Fruit fly (Drosophila melanogaster): ENCODE data around the gene lab.

- TF ChIP-seq fd85E (GFP tag; optimal IDR thresholded peaks at IDR 0.05), result no peak
- no peak for TF ChIP-seq Sox15 (GFP tag; optimal IDR thresholded peaks at IDR 0.05)
- TF ChIP-seq CG10631 (GFP tag; optimal IDR thresholded peaks at IDR 0.05), result peak; percentile 43
- no peak for TF ChIP-seq acj6 (GFP tag; optimal IDR thresholded peaks at IDR 0.05)
- peak; percentile 54 for TF ChIP-seq svp (GFP tag)
- peak; percentile 10 for TF ChIP-seq OdsH (GFP tag; optimal IDR thresholded peaks at IDR 0.05)
- no peak for TF ChIP-seq spab (GFP tag; optimal IDR thresholded peaks at IDR 0.05)
- TF ChIP-seq CG7368 (GFP tag; optimal IDR thresholded peaks at IDR 0.05), result no peak
- peak; percentile 2 for TF ChIP-seq Lpt (GFP tag; optimal IDR thresholded peaks at IDR 0.05)
- TF ChIP-seq CG4318 (GFP tag; optimal IDR thresholded peaks at IDR 0.05), result peak; percentile 75
- no peak for TF ChIP-seq fd59A (GFP tag; optimal IDR thresholded peaks at IDR 0.05)
- no peak for TF ChIP-seq esn (GFP tag; optimal IDR thresholded peaks at IDR 0.05)
- no peak for TF ChIP-seq vri (GFP tag; optimal IDR thresholded peaks at IDR 0.05)
- no peak for TF ChIP-seq CG6854 (GFP tag; optimal IDR thresholded peaks at IDR 0.05)
These were observed 13.8 kb downstream of the lab start for dm6 chr3R:6664371-6665116.
